Worm (Caenorhabditis elegans) whole organism, L1 larva: Measurements from ENCODE around the gene coh-1.

ENCODE experiments used
- C04F5.9 ChIP-seq: sonication (generic microtip); optimal IDR thresholded peaks from 2 replicates; lab custom pipeline; 2016; ENCODE audit warnings: missing genetic modification characterization, missing compliant biosample characterization
- C16A3.4 ChIP-seq: fragments of 150-350 bp; optimal IDR thresholded peaks from 2 replicates; lab custom pipeline; 2014; ENCODE audit warnings: missing biosample characterization, missing genetic modification characterization
- Y116A8C.19 ChIP-seq: sonication (generic microtip); optimal IDR thresholded peaks from 2 replicates; lab custom pipeline; 2016; ENCODE audit warnings: missing compliant biosample characterization, missing genetic modification characterization, borderline replicate concordance
- aha-1 ChIP-seq: fragments of 150-350 bp; optimal IDR thresholded peaks from 2 replicates; lab custom pipeline; 2014; ENCODE audit warnings: missing biosample characterization, missing genetic modification characterization
- alr-1 ChIP-seq: fragments of 200-800 bp; sonication (Bioruptor generic); optimal IDR thresholded peaks from 2 replicates; lab custom pipeline; 2018; ENCODE audit warnings: borderline replicate concordance, mild to moderate bottlenecking, missing genetic modification characterization, missing compliant biosample characterization
- ama-1 ChIP-seq: fragments of 150-350 bp; optimal IDR thresholded peaks from 2 replicates; lab custom pipeline; 2014
- ceh-8 ChIP-seq: fragments of 200-800 bp; sonication (Bioruptor generic); optimal IDR thresholded peaks from 2 replicates; lab custom pipeline; 2018; ENCODE audit warnings: mild to moderate bottlenecking, missing genetic modification characterization, moderate library complexity, missing compliant biosample characterization
- ceh-82 ChIP-seq, 3 experiments: fragments of 150-350 bp in 1 of 3; sonication (generic microtip) in 2 of 3; optimal IDR thresholded peaks; 2 replicates each; lab custom pipeline; 2014 to 2017; ENCODE audit warnings: missing biosample characterization in 3 of 3, missing genetic modification characterization in 3 of 3
- ceh-88 ChIP-seq: fragments of 200-800 bp; sonication (Bioruptor generic); IDR thresholded peaks from 2 replicates; pipeline ENCODE4 v1.3.6; 2022; ENCODE audit warnings: missing genetic modification characterization, missing compliant biosample characterization
- ces-1 ChIP-seq: fragments of 150-350 bp; optimal IDR thresholded peaks from 2 replicates; lab custom pipeline; 2014; ENCODE audit warnings: missing biosample characterization, missing genetic modification reagents, missing genetic modification characterization
- dsc-1 ChIP-seq: sonication (generic microtip); optimal IDR thresholded peaks from 2 replicates; lab custom pipeline; 2016; ENCODE audit warnings: mild to moderate bottlenecking, missing genetic modification characterization, missing compliant biosample characterization
- efl-3 ChIP-seq: fragments of 200-800 bp; sonication (Bioruptor generic); optimal IDR thresholded peaks from 2 replicates; lab custom pipeline; 2018; ENCODE audit warnings: mild to moderate bottlenecking, missing genetic modification characterization, missing compliant biosample characterization
- egl-13 ChIP-seq: sonication (generic microtip); optimal IDR thresholded peaks from 2 replicates; lab custom pipeline; 2016; ENCODE audit warnings: missing genotype, missing genetic modification reagents, missing genetic modification characterization, missing compliant biosample characterization
- egl-27 ChIP-seq, 2 experiments: fragments of 150-350 bp in 1 of 2; sonication (generic microtip); optimal IDR thresholded peaks; 3 replicates each; lab custom pipeline; 2017 to 2018; ENCODE audit warnings: missing biosample characterization in 2 of 2, missing genetic modification characterization in 2 of 2, missing genetic modification reagents in 2 of 2
- fkh-4 ChIP-seq: sonication (generic microtip); optimal IDR thresholded peaks from 2 replicates; lab custom pipeline; 2016; ENCODE audit warnings: missing compliant biosample characterization, missing genetic modification characterization, borderline replicate concordance
- fkh-8 ChIP-seq: sonication (generic microtip); optimal IDR thresholded peaks from 2 replicates; lab custom pipeline; 2016; ENCODE audit warnings: mild to moderate bottlenecking, missing genetic modification characterization, missing compliant biosample characterization
- fos-1 ChIP-seq: fragments of 150-350 bp; optimal IDR thresholded peaks from 2 replicates; lab custom pipeline; 2014; ENCODE audit warnings: missing biosample characterization, missing genetic modification characterization
- grh-1 ChIP-seq: fragments of 200-800 bp; sonication (Bioruptor generic); IDR thresholded peaks from 2 replicates; pipeline ENCODE4 v1.3.6; 2022; ENCODE audit warnings: missing genetic modification reagents, missing genetic modification characterization, missing compliant biosample characterization
- hlh-17 ChIP-seq: fragments of 200-800 bp; sonication (Bioruptor generic); optimal IDR thresholded peaks from 2 replicates; lab custom pipeline; 2018; ENCODE audit warnings: missing genetic modification characterization, mild to moderate bottlenecking, missing compliant biosample characterization, moderate library complexity, borderline replicate concordance
- hlh-4 ChIP-seq: sonication (generic microtip); optimal IDR thresholded peaks from 2 replicates; lab custom pipeline; 2016; ENCODE audit warnings: mild to moderate bottlenecking, missing genetic modification characterization, missing compliant biosample characterization
- hpl-2 ChIP-seq: fragments of 150-350 bp; optimal IDR thresholded peaks from 2 replicates; lab custom pipeline; 2014; ENCODE audit warnings: missing biosample characterization, missing genetic modification reagents, missing genetic modification characterization
- irx-1 ChIP-seq: sonication (generic microtip); optimal IDR thresholded peaks from 2 replicates; lab custom pipeline; 2016; ENCODE audit warnings: missing genetic modification characterization, missing compliant biosample characterization
- isw-1 ChIP-seq: fragments of 200-800 bp; sonication (Bioruptor generic); IDR thresholded peaks from 2 replicates; pipeline ENCODE4 v1.3.6; 2022; ENCODE audit warnings: missing genetic modification characterization, missing compliant biosample characterization
- lin-14 ChIP-seq: fragments of 200-800 bp; sonication (Bioruptor generic); optimal IDR thresholded peaks from 2 replicates; lab custom pipeline; 2018; ENCODE audit warnings: mild to moderate bottlenecking, missing genetic modification characterization, moderate library complexity, missing compliant biosample characterization
- lin-35 ChIP-seq, 2 experiments: fragments of 150-350 bp; optimal IDR thresholded peaks; 2 replicates each; lab custom pipeline; 2014; ENCODE audit warnings: missing biosample characterization in 2 of 2, missing genetic modification characterization in 2 of 2, missing genetic modification reagents in 2 of 2
- lin-39 ChIP-seq: fragments of 150-350 bp; optimal IDR thresholded peaks from 2 replicates; lab custom pipeline; 2014; ENCODE audit warnings: missing biosample characterization, missing genetic modification reagents, missing genetic modification characterization
- lir-3 ChIP-seq: sonication (generic microtip); optimal IDR thresholded peaks from 2 replicates; lab custom pipeline; 2016; ENCODE audit warnings: mild to moderate bottlenecking, missing genetic modification characterization, moderate library complexity, missing compliant biosample characterization; ENCODE audit not compliant: poor library complexity
- lsy-2 ChIP-seq, 2 experiments: fragments of 150-350 bp; optimal IDR thresholded peaks; 2 replicates each; lab custom pipeline; 2014; ENCODE audit warnings: missing biosample characterization in 2 of 2, missing genetic modification characterization in 2 of 2
- mab-9 ChIP-seq: fragments of 200-800 bp; sonication (Bioruptor generic); IDR thresholded peaks from 2 replicates; pipeline ENCODE4 v1.3.6; 2022; ENCODE audit warnings: missing genetic modification reagents, missing genetic modification characterization, missing compliant biosample characterization
- mdl-1 ChIP-seq, 2 experiments: fragments of 150-350 bp; optimal IDR thresholded peaks; 2 replicates each; lab custom pipeline; 2014 to 2017; ENCODE audit warnings: missing biosample characterization in 2 of 2, missing genetic modification characterization in 2 of 2, inconsistent platforms in 1 of 2
- mep-1 ChIP-seq: fragments of 150-350 bp; optimal IDR thresholded peaks from 2 replicates; lab custom pipeline; 2014; ENCODE audit warnings: missing biosample characterization, missing genetic modification characterization
- nhr-11 ChIP-seq: fragments of 150-350 bp; optimal IDR thresholded peaks from 2 replicates; lab custom pipeline; 2014; ENCODE audit warnings: missing biosample characterization, missing genetic modification characterization
- nhr-12 ChIP-seq: sonication (generic microtip); optimal IDR thresholded peaks from 2 replicates; lab custom pipeline; 2017; ENCODE audit warnings: missing biosample characterization, missing genetic modification characterization
- nhr-19 ChIP-seq: fragments of 200-800 bp; sonication (Bioruptor generic); conservative IDR thresholded peaks from 2 replicates; pipeline ENCODE4 v1.3.6; 2022; ENCODE audit warnings: missing genetic modification characterization, missing compliant biosample characterization
- nhr-20 ChIP-seq: sonication (generic microtip); optimal IDR thresholded peaks from 2 replicates; lab custom pipeline; 2016; ENCODE audit warnings: mild to moderate bottlenecking, missing genetic modification characterization, missing compliant biosample characterization
- nhr-28 ChIP-seq: fragments of 150-350 bp; optimal IDR thresholded peaks from 2 replicates; lab custom pipeline; 2014; ENCODE audit warnings: missing biosample characterization, missing genetic modification characterization
- nhr-71 ChIP-seq: sonication (generic microtip); optimal IDR thresholded peaks from 2 replicates; lab custom pipeline; 2016; ENCODE audit warnings: mild to moderate bottlenecking, missing genetic modification characterization, moderate library complexity, missing compliant biosample characterization
- nhr-77 ChIP-seq: fragments of 150-350 bp; optimal IDR thresholded peaks from 2 replicates; lab custom pipeline; 2014; ENCODE audit warnings: missing biosample characterization, missing genetic modification characterization
- nhr-90 ChIP-seq: sonication (generic microtip); optimal IDR thresholded peaks from 2 replicates; lab custom pipeline; 2016; ENCODE audit warnings: mild to moderate bottlenecking, missing genetic modification characterization, missing compliant biosample characterization; ENCODE audit not compliant: poor library complexity
- pax-3 ChIP-seq: fragments of 200-800 bp; sonication (Bioruptor generic); optimal IDR thresholded peaks from 2 replicates; lab custom pipeline; 2018; ENCODE audit warnings: mild to moderate bottlenecking, missing genetic modification characterization, moderate library complexity, missing compliant biosample characterization
- rnt-1 ChIP-seq: sonication (generic microtip); optimal IDR thresholded peaks from 2 replicates; lab custom pipeline; 2016; ENCODE audit warnings: mild to moderate bottlenecking, missing genetic modification characterization, moderate library complexity, missing compliant biosample characterization
- skn-1 ChIP-seq: fragments of 150-350 bp; optimal IDR thresholded peaks from 2 replicates; lab custom pipeline; 2014; ENCODE audit warnings: missing biosample characterization, missing genetic modification characterization
- sox-4 ChIP-seq: sonication (generic microtip); optimal IDR thresholded peaks from 2 replicates; lab custom pipeline; 2016; ENCODE audit warnings: missing genetic modification characterization, missing compliant biosample characterization
- sptf-1 ChIP-seq: fragments of 150-350 bp; optimal IDR thresholded peaks from 2 replicates; lab custom pipeline; 2014; ENCODE audit warnings: missing biosample characterization, missing genetic modification characterization
- sup-37 ChIP-seq: fragments of 200-800 bp; sonication (Bioruptor generic); optimal IDR thresholded peaks from 2 replicates; lab custom pipeline; 2018; ENCODE audit warnings: mild to moderate bottlenecking, missing genetic modification characterization, missing compliant biosample characterization
- swsn-7 ChIP-seq: sonication (generic microtip); optimal IDR thresholded peaks from 2 replicates; lab custom pipeline; 2016; ENCODE audit warnings: missing genetic modification characterization, missing compliant biosample characterization
- unc-30 ChIP-seq: sonication (generic microtip); optimal IDR thresholded peaks from 2 replicates; lab custom pipeline; 2017; ENCODE audit warnings: missing biosample characterization, missing genetic modification characterization
- unc-86 ChIP-seq: sonication (generic microtip); optimal IDR thresholded peaks from 2 replicates; lab custom pipeline; 2016; ENCODE audit warnings: missing genetic modification characterization, missing compliant biosample characterization
- vab-15 ChIP-seq: sonication (generic microtip); optimal IDR thresholded peaks from 2 replicates; lab custom pipeline; 2017; ENCODE audit warnings: missing genotype, mild to moderate bottlenecking, missing genetic modification characterization, missing compliant biosample characterization
- xbp-1 ChIP-seq: sonication (generic microtip); optimal IDR thresholded peaks from 2 replicates; lab custom pipeline; 2016; ENCODE audit warnings: missing genetic modification characterization, missing compliant biosample characterization
- zag-1 ChIP-seq: fragments of 150-350 bp; optimal IDR thresholded peaks from 2 replicates; lab custom pipeline; 2014; ENCODE audit warnings: missing biosample characterization, missing genetic modification characterization
- ztf-11 ChIP-seq, 2 experiments: sonication (generic microtip); optimal IDR thresholded peaks; 2 replicates each; lab custom pipeline; 2016 to 2017; ENCODE audit warnings: missing genetic modification characterization in 2 of 2, missing biosample characterization in 1 of 2, missing compliant biosample characterization in 1 of 2
- ztf-4 ChIP-seq: fragments of 150-350 bp; optimal IDR thresholded peaks from 2 replicates; lab custom pipeline; 2014; ENCODE audit warnings: missing biosample characterization, missing genetic modification characterization

Gene coh-1

ce11 chrX:7474968-7475433 is at the start of gene coh-1:
coh-1 (minus strand) TSS chrX:7475018.
- no peak for TF ChIP-seq nhr-12 (tag; lab: Kevin White, UChicago)
- TF ChIP-seq ztf-4 (tag; lab: Kevin White, UChicago): no peak
- TF ChIP-seq rnt-1 (tag; lab: Kevin White, UChicago): peak; percentile 57
- TF ChIP-seq fkh-8 (tag; lab: Kevin White, UChicago): peak; percentile 59
- peak; percentile 54 to 78 for TF ChIP-seq lsy-2 (tag; optimal IDR thresholded peaks at IDR 0.05; lab: Kevin White, UChicago)
- TF ChIP-seq lin-14 (GFP tag; lab: Kevin White, UChicago): peak; percentile 89
- peak in 1 of 2 experiments; percentile 69 for TF ChIP-seq mdl-1 (tag; optimal IDR thresholded peaks at IDR 0.05; lab: Kevin White, UChicago)
- TF ChIP-seq sup-37 (GFP tag; lab: Kevin White, UChicago): no peak
- peak; percentile 33 for TF ChIP-seq unc-86 (tag; lab: Kevin White, UChicago)
- TF ChIP-seq dsc-1 (tag; lab: Kevin White, UChicago): peak; percentile 56
- peak; percentile 69 for TF ChIP-seq swsn-7 (tag; lab: Kevin White, UChicago)
- peak; percentile 66 for TF ChIP-seq fos-1 (tag; lab: Kevin White, UChicago)
- no peak for TF ChIP-seq ztf-11 (tag; optimal IDR thresholded peaks at IDR 0.05; lab: Kevin White, UChicago)
- TF ChIP-seq unc-30 (tag; lab: Kevin White, UChicago): no peak
- no peak for TF ChIP-seq nhr-11 (tag; lab: Kevin White, UChicago)
- no peak for TF ChIP-seq mab-9 (GFP tag; lab: Robert Waterston, UW)
- no peak for TF ChIP-seq egl-27 (tag; optimal IDR thresholded peaks at IDR 0.05; lab: Kevin White, UChicago)
- no peak for TF ChIP-seq lin-39
- TF ChIP-seq isw-1 (GFP tag; lab: Robert Waterston, UW): 0 out of 2 replicates have a peak, but pooled peaks have one; percentile 7
- no peak for TF ChIP-seq aha-1 (tag; lab: Kevin White, UChicago)
- TF ChIP-seq grh-1 (GFP tag; lab: Robert Waterston, UW): no peak; the same call in 1 of the 2 replicates
- TF ChIP-seq egl-13: peak; percentile 34
- no peak for TF ChIP-seq hlh-17
- peak; percentile 77 for TF ChIP-seq nhr-71
- no peak for TF ChIP-seq fkh-4
- TF ChIP-seq vab-15: no peak
- no peak for TF ChIP-seq ceh-8 (GFP tag; lab: Kevin White, UChicago)
- no peak for TF ChIP-seq sox-4
- TF ChIP-seq nhr-19: peak; percentile 37; the same call in 1 of the 2 replicates
- no peak for TF ChIP-seq ces-1 (GFP tag; lab: Kevin White, UChicago)
- TF ChIP-seq nhr-77 (tag; lab: Kevin White, UChicago): peak; percentile 15
- no peak for TF ChIP-seq alr-1 (tag; lab: Kevin White, UChicago)
- TF ChIP-seq lin-35 (GFP tag; optimal IDR thresholded peaks at IDR 0.05; lab: Kevin White, UChicago): peak; percentile 41 to 75
- TF ChIP-seq lir-3: no peak
- TF ChIP-seq nhr-90 (tag; lab: Kevin White, UChicago): peak; percentile 16
- no peak for TF ChIP-seq hlh-4 (tag; lab: Kevin White, UChicago)
- peak; percentile 14 to 69 (median 27) for TF ChIP-seq ceh-82 (tag; optimal IDR thresholded peaks at IDR 0.05; lab: Kevin White, UChicago)
- peak; percentile 73 for TF ChIP-seq mep-1 (tag; lab: Kevin White, UChicago)
- TF ChIP-seq ama-1 (lab: Kevin White, UChicago): no peak
- TF ChIP-seq skn-1: peak; percentile 55
- TF ChIP-seq C16A3.4 (tag; lab: Kevin White, UChicago): peak; percentile 59
- TF ChIP-seq efl-3 (GFP tag; lab: Kevin White, UChicago): no peak
- peak; percentile 16 for TF ChIP-seq irx-1 (tag; lab: Kevin White, UChicago)
- peak; percentile 74 for TF ChIP-seq xbp-1 (tag; lab: Kevin White, UChicago)
- TF ChIP-seq nhr-28 (tag; lab: Kevin White, UChicago): no peak
- TF ChIP-seq sptf-1 (tag; lab: Kevin White, UChicago): no peak
- TF ChIP-seq ceh-88 (GFP tag; lab: Robert Waterston, UW): no peak
- no peak for TF ChIP-seq C04F5.9 (tag; lab: Kevin White, UChicago)
- TF ChIP-seq hpl-2 (GFP tag; lab: Kevin White, UChicago): no peak
- no peak for TF ChIP-seq zag-1
- TF ChIP-seq pax-3 (tag; lab: Kevin White, UChicago): no peak
- no peak for TF ChIP-seq Y116A8C.19 (tag; lab: Kevin White, UChicago)
- TF ChIP-seq nhr-20 (tag; lab: Kevin White, UChicago): peak; percentile 60
